Worm (Caenorhabditis elegans): Measurements from ENCODE around the gene cyp-25A2.
A peak's percentile ranks its signal among the peaks of the same experiment; 100 is the strongest.
"Not testable (repeated sequence)": the region's sequence is repeated elsewhere in the genome, so short reads cannot be mapped to it uniquely, and the experiment has no call there.

cyp-25A2 gene

DNA sequence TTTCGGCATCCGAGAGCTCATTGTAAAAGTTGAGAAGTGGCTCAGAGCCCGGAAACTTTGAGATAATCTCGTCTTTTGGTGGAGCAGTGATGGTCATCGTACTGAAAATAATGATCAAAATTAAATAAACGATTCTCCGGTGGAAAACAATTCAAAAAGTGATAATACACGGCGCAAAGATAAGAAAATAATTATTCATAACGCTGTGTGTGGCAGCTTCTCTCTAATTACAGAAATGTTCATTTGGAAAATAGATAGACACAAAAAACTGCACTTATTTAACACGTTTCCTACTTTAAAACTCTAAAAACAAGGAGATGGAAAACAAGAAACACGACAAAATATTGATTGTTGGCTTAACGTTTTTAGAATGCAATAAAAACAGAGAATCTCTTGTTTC is 8.5 kb downstream of the cyp-25A2 start, which contains the start of gene C36A4.4:
Gene C36A4.4, minus strand, starts transcription at position 101 of the 400 bp plus-strand sequence.
- not testable (repeated sequence) for TF ChIP-seq nhr-20, ceh-82, nhr-28 (tag; optimal IDR thresholded peaks at IDR 0.05)

DNA sequence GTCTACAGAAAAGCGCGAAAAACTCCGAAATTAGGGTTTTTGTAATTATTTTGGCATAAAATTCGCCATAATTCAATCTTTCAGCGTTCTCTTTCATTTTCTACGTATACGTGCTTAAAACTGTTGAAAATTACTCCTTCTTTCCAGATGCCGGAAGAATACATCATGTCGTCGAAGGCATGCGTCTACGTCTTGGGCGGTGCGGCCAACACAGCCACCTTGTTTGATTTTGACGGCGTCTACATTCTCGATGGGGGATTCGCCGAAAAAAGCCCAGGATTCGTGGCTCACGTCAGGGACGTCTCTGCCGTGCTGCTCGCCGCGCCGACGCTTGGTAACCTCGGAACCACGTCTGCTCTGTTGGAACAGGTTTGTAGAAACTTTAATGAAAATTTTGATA is 9.7 kb downstream of the cyp-25A2 start, which contains the start of gene maph-1.3:
Gene maph-1.3, plus strand, starts transcription at position 148 of the 400 bp plus-strand sequence.
- TF ChIP-seq unc-98 (GFP tag; IDR thresholded peaks at IDR 0.05); ama-1 (optimal IDR thresholded peaks at IDR 0.05); zip-4 (GFP tag; optimal IDR thresholded peaks at IDR 0.05): not testable (repeated sequence)

DNA sequence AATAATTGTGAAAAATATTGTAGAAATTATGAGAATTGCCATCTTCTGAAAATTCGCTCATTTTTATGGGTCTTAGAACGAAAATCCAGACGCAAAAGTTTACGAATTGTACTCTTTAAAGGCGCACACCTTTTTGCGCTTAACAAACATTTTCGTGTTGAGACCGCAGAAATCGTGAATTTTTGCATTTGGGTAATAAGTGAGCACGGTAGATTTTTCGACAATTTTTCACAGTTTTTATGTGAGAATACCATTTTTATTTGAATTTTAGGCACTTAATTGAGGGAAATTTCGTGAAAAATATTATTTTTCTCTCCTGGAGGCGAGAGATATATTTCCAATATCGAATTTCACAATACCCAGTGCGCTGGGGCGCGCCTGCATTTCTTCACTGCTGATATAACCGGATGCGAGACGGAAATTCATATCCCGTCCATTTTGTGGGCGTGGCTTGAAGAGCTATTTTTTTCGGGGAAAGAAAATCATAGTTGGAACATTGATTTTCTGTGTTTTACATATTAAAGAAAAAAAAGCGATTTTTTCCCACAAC is 17.1 kb downstream of the cyp-25A2 start, which contains the start of gene cyp-25A4:
Gene cyp-25A4, minus strand, starts transcription at position 51 of the 550 bp plus-strand sequence.
- TF ChIP-seq nhr-19 (GFP tag; conservative IDR thresholded peaks at IDR 0.05) (peak; percentile 53), lsy-2 (tag; optimal IDR thresholded peaks at IDR 0.05) (peak in 1 of 2 experiments; percentile 9)

DNA sequence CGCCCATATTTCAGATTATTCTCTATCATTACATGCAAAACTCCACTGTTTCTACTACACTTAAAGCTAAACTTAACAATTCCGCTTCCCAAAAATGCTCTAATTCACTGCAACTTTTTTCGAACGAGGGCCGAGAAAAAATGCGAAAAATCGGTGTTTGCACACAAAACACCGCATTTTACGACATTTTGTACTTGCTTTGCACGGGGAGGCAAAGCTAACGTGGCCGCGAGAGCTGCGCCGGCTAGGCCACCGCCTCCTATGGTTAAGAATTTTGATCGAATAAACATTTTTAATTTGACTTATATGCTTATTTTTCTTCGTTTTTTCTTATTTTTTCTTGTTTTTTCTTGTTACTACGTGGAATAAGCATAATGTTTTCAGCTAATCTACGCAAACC is 19.8 kb downstream of the cyp-25A2 start:
- TF ChIP-seq snu-23 (GFP tag; optimal IDR thresholded peaks at IDR 0.05) (peak; percentile 49), mab-9 (GFP tag; IDR thresholded peaks at IDR 0.05) (peak; percentile 95), isw-1 (GFP tag; IDR thresholded peaks at IDR 0.05) (peak; percentile 97), dsc-1 (tag; optimal IDR thresholded peaks at IDR 0.05) (peak; percentile 47), nhr-20 (tag; optimal IDR thresholded peaks at IDR 0.05) (peak; percentile 51), F16B12.6 (tag; optimal IDR thresholded peaks at IDR 0.05) (peak; percentile 76), lin-35 (GFP tag; optimal IDR thresholded peaks at IDR 0.05) (peak; percentile 7 to 45), lin-15B (tag; optimal IDR thresholded peaks at IDR 0.05) (peak; percentile 20), grh-1 (GFP tag; IDR thresholded peaks at IDR 0.05) (peak; percentile 87), unc-98 (GFP tag; IDR thresholded peaks at IDR 0.05) (peak; percentile 93), xbp-1 (tag; optimal IDR thresholded peaks at IDR 0.05) (peak; percentile 55), ztf-11 (tag; optimal IDR thresholded peaks at IDR 0.05) (peak in 1 of 2 experiments; percentile 51), unc-86 (tag; optimal IDR thresholded peaks at IDR 0.05) (peak; percentile 44), nhr-19 (GFP tag; conservative IDR thresholded peaks at IDR 0.05) (peak; percentile 99), efl-1 (optimal IDR thresholded peaks at IDR 0.05) (peak; percentile 48 to 64), efl-1 (GFP tag; optimal IDR thresholded peaks at IDR 0.05 in 1 of 2) (peak; percentile 47 to 96), nhr-85 (tag) (peak; percentile 84), lin-14 (GFP tag; optimal IDR thresholded peaks at IDR 0.05) (peak; percentile 52), dpl-1 (GFP tag; optimal IDR thresholded peaks at IDR 0.05) (peak; percentile 34 to 51 (median 51)), irx-1 (tag; optimal IDR thresholded peaks at IDR 0.05) (peak; percentile 46), swsn-7 (tag; optimal IDR thresholded peaks at IDR 0.05) (peak; percentile 31), ceh-88 (GFP tag; IDR thresholded peaks at IDR 0.05) (peak; percentile 93), nhr-47 (tag; optimal IDR thresholded peaks at IDR 0.05) (peak; percentile 74), lsy-2 (tag; optimal IDR thresholded peaks at IDR 0.05) (peak; percentile 77 to 86), nhr-90 (tag; optimal IDR thresholded peaks at IDR 0.05; ENCODE audit: poor library complexity) (peak; percentile 16), tbx-2 (tag; optimal IDR thresholded peaks at IDR 0.05) (peak; percentile 55), fkh-8 (tag; optimal IDR thresholded peaks at IDR 0.05) (peak; percentile 54), ceh-82 (tag; optimal IDR thresholded peaks at IDR 0.05) (peak in 1 of 3 experiments; percentile 20), rnt-1 (tag; optimal IDR thresholded peaks at IDR 0.05) (peak; percentile 86), mep-1 (tag; optimal IDR thresholded peaks at IDR 0.05) (peak; percentile 17), nhr-71 (tag; optimal IDR thresholded peaks at IDR 0.05) (peak; percentile 71), lir-3 (tag; optimal IDR thresholded peaks at IDR 0.05; ENCODE audit: poor library complexity) (peak; percentile 61)
